Worm (Caenorhabditis elegans) whole organism, dauer: ENCODE results near the gene C31A11.13.
"Not testable (repeated sequence)": the region's sequence is repeated elsewhere in the genome, so short reads cannot be mapped to it uniquely, and the experiment has no call there.

Source experiments
- unc-62 ChIP-seq: sonication (generic microtip); optimal IDR thresholded peaks from 2 replicates; lab custom pipeline; 2017; ENCODE audit warnings: missing biosample characterization, missing genetic modification reagents, missing genetic modification characterization

C31A11.13 gene

ce11 chrV:16302439-16302838 lies at the start of gene C31A11.13, which contains the start of gene oac-6:
Gene C31A11.13, minus strand, starts transcription at chrV:16302551.
Gene oac-6, plus strand, starts transcription at chrV:16302717.
- TF ChIP-seq unc-62, result no peak

ce11 chrV:16351757-16352156 lies 49.4 kb upstream of the C31A11.13 start:
- TF ChIP-seq unc-62, result no peak

ce11 chrV:16350775-16351378 lies 48.5 kb upstream of the C31A11.13 start:
- TF ChIP-seq unc-62, result no peak

- no peak for TF ChIP-seq unc-62
Observed at ce11 chrV:16350061-16350460, 47.7 kb upstream of the C31A11.13 start.

- TF ChIP-seq unc-62, result no peak
Observed at ce11 chrV:16346406-16347108, 44.2 kb upstream of the C31A11.13 start, which contains the start of the genes W08G11.5 and W08G11.1. Gene W08G11.5, minus strand, starts transcription at chrV:16346506. Gene W08G11.1, plus strand, starts transcription at chrV:16347058.

- no peak for TF ChIP-seq unc-62
Observed at ce11 chrV:16342258-16342618, 39.9 kb upstream of the C31A11.13 start, which contains the start of gene nhr-193. Gene nhr-193, plus strand, starts transcription at chrV:16342308.

- not testable (repeated sequence) for TF ChIP-seq unc-62
Observed at ce11 chrV:16338287-16339092, 36.1 kb upstream of the C31A11.13 start, which contains the start of gene slc-9B.2. Gene slc-9B.2, plus strand, starts transcription at chrV:16339042.

- no peak for TF ChIP-seq unc-62
Observed at ce11 chrV:16336326-16336725, 34.0 kb upstream of the C31A11.13 start, which contains the start of gene srw-87. Gene srw-87, plus strand, starts transcription at chrV:16336626.

ce11 chrV:16333412-16333811 lies 31.1 kb upstream of the C31A11.13 start, which contains the start of gene srh-167:
Gene srh-167, plus strand, starts transcription at chrV:16333712.
- TF ChIP-seq unc-62, result no peak

ce11 chrV:16328849-16329248 lies 26.5 kb upstream of the C31A11.13 start, which contains the start of gene F57G8.7:
Gene F57G8.7, plus strand, starts transcription at chrV:16329149.
- TF ChIP-seq unc-62, result no peak

- TF ChIP-seq unc-62, result no peak
Observed at ce11 chrV:16322155-16322554, 19.8 kb upstream of the C31A11.13 start.

ce11 chrV:16317244-16317643 lies 14.9 kb upstream of the C31A11.13 start, which contains the start of gene srh-180:
Gene srh-180, plus strand, starts transcription at chrV:16317544.
- TF ChIP-seq unc-62, result no peak

ce11 chrV:16315004-16315403 lies 12.7 kb upstream of the C31A11.13 start, which contains the start of gene str-214:
Gene str-214, plus strand, starts transcription at chrV:16315304.
- no peak for TF ChIP-seq unc-62

ce11 chrV:16309523-16309922 lies 7.2 kb upstream of the C31A11.13 start, which contains the start of gene oac-7:
Gene oac-7, plus strand, starts transcription at chrV:16309805.
- no peak for TF ChIP-seq unc-62

- TF ChIP-seq unc-62, result no peak
Observed at ce11 chrV:16308343-16308742, 6.0 kb upstream of the C31A11.13 start.

ce11 chrV:16307253-16307652 lies 4.9 kb upstream of the C31A11.13 start, which contains the start of gene srxa-7:
Gene srxa-7, plus strand, starts transcription at chrV:16307553.
- no peak for TF ChIP-seq unc-62

ce11 chrV:16300276-16300675 lies 2.1 kb downstream of the C31A11.13 start, which contains the start of gene srbc-82:
Gene srbc-82, plus strand, starts transcription at chrV:16300576.
- TF ChIP-seq unc-62, result no peak
